Fruit fly (Drosophila melanogaster) whole organism, embryonic: ENCODE measurements around the gene CG31365.
A peak's percentile ranks its signal among the peaks of the same experiment; 100 is the strongest.

Source experiments
- B-H2 ChIP-seq: fragments of 200-800 bp; sonication (Bioruptor generic); optimal IDR thresholded peaks from 2 replicates; lab custom pipeline; 2018; ENCODE audit warnings: missing biosample characterization, mild to moderate bottlenecking, missing genetic modification characterization
- BtbVII ChIP-seq: fragments of 200-800 bp; sonication (Bioruptor generic); optimal IDR thresholded peaks from 3 replicates; lab custom pipeline; 2017; ENCODE audit warnings: missing biosample characterization, mild to moderate bottlenecking, missing genetic modification characterization
- CG12155 ChIP-seq: fragments of 200-800 bp; sonication (Bioruptor generic); optimal IDR thresholded peaks from 3 replicates; lab custom pipeline; 2016; ENCODE audit warnings: missing biosample characterization, missing genetic modification characterization
- CG13123 ChIP-seq: fragments of 200-800 bp; sonication (Bioruptor generic); optimal IDR thresholded peaks from 2 replicates; lab custom pipeline; 2016; ENCODE audit warnings: missing biosample characterization, missing genetic modification characterization
- CG13775 ChIP-seq: fragments of 200-800 bp; sonication (Bioruptor generic); optimal IDR thresholded peaks from 3 replicates; lab custom pipeline; 2017; ENCODE audit warnings: missing biosample characterization, mild to moderate bottlenecking, missing genetic modification characterization
- CG14014 ChIP-seq: fragments of 200-800 bp; sonication (Bioruptor generic); IDR thresholded peaks from 2 replicates; pipeline ENCODE4 v1.3.6; 2022; ENCODE audit warnings: missing biosample characterization, missing genetic modification characterization
- CG15479 ChIP-seq: fragments of 200-800 bp; sonication (Bioruptor generic); optimal IDR thresholded peaks from 3 replicates; lab custom pipeline; 2019; ENCODE audit warnings: missing biosample characterization, mild to moderate bottlenecking, missing genetic modification characterization, moderate library complexity
- CG15601 ChIP-seq: fragments of 200-800 bp; sonication (Bioruptor generic); optimal IDR thresholded peaks from 3 replicates; lab custom pipeline; 2019; ENCODE audit warnings: missing biosample characterization, mild to moderate bottlenecking, missing genetic modification characterization, moderate library complexity
- CG16813 ChIP-seq: fragments of 200-800 bp; sonication (Bioruptor generic); IDR thresholded peaks from 3 replicates; pipeline ENCODE4 v1.3.6; 2022; ENCODE audit warnings: missing biosample characterization, missing genetic modification characterization; ENCODE audit not compliant: partially characterized antibody
- CG2678 ChIP-seq: fragments of 200-800 bp; sonication (Bioruptor generic); optimal IDR thresholded peaks from 3 replicates; lab custom pipeline; 2019; ENCODE audit warnings: missing biosample characterization, mild to moderate bottlenecking, missing genetic modification characterization, moderate library complexity
- CG2875 ChIP-seq: fragments of 200-800 bp; sonication (Bioruptor generic); optimal IDR thresholded peaks from 2 replicates; lab custom pipeline; 2017; ENCODE audit warnings: missing biosample characterization, mild to moderate bottlenecking, missing genetic modification characterization, missing genetic modification reagents
- CG34376 ChIP-seq: fragments of 200-800 bp; sonication (Bioruptor generic); optimal IDR thresholded peaks from 2 replicates; lab custom pipeline; 2018; ENCODE audit warnings: missing biosample characterization, mild to moderate bottlenecking, missing genetic modification characterization
- CG42726 ChIP-seq: fragments of 200-800 bp; sonication (Bioruptor generic); IDR thresholded peaks from 2 replicates; pipeline ENCODE4 v1.3.6; 2022; ENCODE audit warnings: missing biosample characterization, missing genetic modification characterization; ENCODE audit not compliant: partially characterized antibody
- CG4360 ChIP-seq: fragments of 200-800 bp; sonication (Bioruptor generic); IDR thresholded peaks from 2 replicates; pipeline ENCODE4 v1.3.6; 2022; ENCODE audit warnings: missing biosample characterization, missing genetic modification characterization
- CG5245 ChIP-seq: fragments of 200-800 bp; sonication (Bioruptor generic); optimal IDR thresholded peaks from 3 replicates; lab custom pipeline; 2016; ENCODE audit warnings: missing biosample characterization, missing genetic modification characterization
- CG6272 ChIP-seq: fragments of 200-800 bp; sonication (Bioruptor generic); IDR thresholded peaks from 2 replicates; pipeline ENCODE4 v1.3.6; 2022; ENCODE audit warnings: missing biosample characterization, missing genetic modification characterization
- CG7271 ChIP-seq: fragments of 200-800 bp; sonication (Bioruptor generic); optimal IDR thresholded peaks from 2 replicates; lab custom pipeline; 2018; ENCODE audit warnings: missing biosample characterization, mild to moderate bottlenecking, missing genetic modification characterization, moderate library complexity
- CG7839 ChIP-seq: fragments of 200-800 bp; sonication (Bioruptor generic); optimal IDR thresholded peaks from 3 replicates; lab custom pipeline; 2018; ENCODE audit warnings: missing biosample characterization, mild to moderate bottlenecking, missing genetic modification characterization, moderate library complexity
- CG9797 ChIP-seq: fragments of 200-800 bp; sonication (Bioruptor generic); optimal IDR thresholded peaks from 3 replicates; lab custom pipeline; 2018; ENCODE audit warnings: missing biosample characterization, mild to moderate bottlenecking, missing genetic modification characterization
- CHES-1-like ChIP-seq: fragments of 200-800 bp; sonication (Bioruptor generic); optimal IDR thresholded peaks from 2 replicates; lab custom pipeline; 2016; ENCODE audit warnings: missing biosample characterization, missing genetic modification characterization
- CTCF ChIP-seq: fragments of 200-800 bp; sonication (Bioruptor generic); optimal IDR thresholded peaks from 2 replicates; lab custom pipeline; 2017; ENCODE audit warnings: missing biosample characterization, mild to moderate bottlenecking, missing genetic modification characterization, moderate library complexity
- Dad ChIP-seq: fragments of 200-800 bp; sonication (Bioruptor generic); optimal IDR thresholded peaks from 3 replicates; lab custom pipeline; 2016; ENCODE audit warnings: missing biosample characterization, missing genetic modification characterization
- Fer3 ChIP-seq: fragments of 200-800 bp; sonication (Bioruptor generic); optimal IDR thresholded peaks from 2 replicates; lab custom pipeline; 2018; ENCODE audit warnings: missing biosample characterization, mild to moderate bottlenecking, missing genetic modification characterization, moderate library complexity
- Myb ChIP-seq: fragments of 200-800 bp; sonication (Bioruptor generic); optimal IDR thresholded peaks from 2 replicates; lab custom pipeline; 2016; ENCODE audit warnings: missing biosample characterization, missing genetic modification characterization
- NFAT ChIP-seq: fragments of 200-800 bp; sonication (Bioruptor generic); IDR thresholded peaks from 2 replicates; pipeline ENCODE4 v1.3.6; 2022; ENCODE audit warnings: missing biosample characterization, missing genetic modification characterization
- Poxn ChIP-seq: fragments of 200-800 bp; sonication (Bioruptor generic); IDR thresholded peaks from 2 replicates; pipeline ENCODE4 v1.3.6; 2022; ENCODE audit warnings: missing biosample characterization, missing genetic modification characterization
- Rfx ChIP-seq: fragments of 200-800 bp; sonication (Bioruptor generic); IDR thresholded peaks from 2 replicates; pipeline ENCODE4 v1.3.6; 2022; ENCODE audit warnings: missing biosample characterization, missing genetic modification characterization
- Ssrp ChIP-seq: fragments of 200-800 bp; sonication (Bioruptor generic); optimal IDR thresholded peaks from 2 replicates; lab custom pipeline; 2018; ENCODE audit warnings: missing biosample characterization, mild to moderate bottlenecking, missing genetic modification characterization, moderate library complexity
- Xbp1 ChIP-seq: fragments of 200-800 bp; sonication (Bioruptor generic); optimal IDR thresholded peaks from 3 replicates; lab custom pipeline; 2016; ENCODE audit warnings: missing biosample characterization, mild to moderate bottlenecking, missing genetic modification characterization
- YL-1 ChIP-seq: fragments of 200-800 bp; sonication (Bioruptor generic); optimal IDR thresholded peaks from 3 replicates; lab custom pipeline; 2017; ENCODE audit warnings: missing biosample characterization, mild to moderate bottlenecking, missing genetic modification characterization
- al ChIP-seq: fragments of 200-800 bp; sonication (Bioruptor generic); IDR thresholded peaks from 2 replicates; pipeline ENCODE4 v1.3.6; 2022; ENCODE audit warnings: missing biosample characterization, missing genetic modification characterization
- ato ChIP-seq: fragments of 200-800 bp; sonication (Bioruptor generic); IDR thresholded peaks from 2 replicates; pipeline ENCODE4 v1.3.6; 2022; ENCODE audit warnings: missing biosample characterization, missing genetic modification characterization; ENCODE audit not compliant: partially characterized antibody
- bowl ChIP-seq: fragments of 200-800 bp; sonication (Bioruptor generic); IDR thresholded peaks from 2 replicates; pipeline ENCODE4 v1.3.6; 2022; ENCODE audit warnings: missing biosample characterization, missing genetic modification characterization
- btn ChIP-seq: fragments of 200-800 bp; sonication (Bioruptor generic); optimal IDR thresholded peaks from 2 replicates; lab custom pipeline; 2016; ENCODE audit warnings: missing biosample characterization, missing genetic modification characterization
- gfzf ChIP-seq: fragments of 200-800 bp; sonication (Bioruptor generic); optimal IDR thresholded peaks from 2 replicates; lab custom pipeline; 2016; ENCODE audit warnings: missing biosample characterization, mild to moderate bottlenecking, missing genetic modification characterization, moderate library complexity
- grn ChIP-seq: fragments of 200-800 bp; sonication (Bioruptor generic); optimal IDR thresholded peaks from 3 replicates; lab custom pipeline; 2017; ENCODE audit warnings: missing biosample characterization, missing genetic modification characterization
- h ChIP-seq: fragments of >200 bp; optimal IDR thresholded peaks from 2 replicates; lab custom pipeline; 2017
- lbe ChIP-seq: fragments of 200-800 bp; sonication (Bioruptor generic); optimal IDR thresholded peaks from 2 replicates; lab custom pipeline; 2016; ENCODE audit warnings: missing biosample characterization, mild to moderate bottlenecking, missing genetic modification characterization
- lilli ChIP-seq: fragments of 200-800 bp; sonication (Bioruptor generic); optimal IDR thresholded peaks from 3 replicates; lab custom pipeline; 2016; ENCODE audit warnings: missing biosample characterization, missing genetic modification characterization
- mam ChIP-seq: fragments of 200-800 bp; sonication (Bioruptor generic); optimal IDR thresholded peaks from 3 replicates; lab custom pipeline; 2016; ENCODE audit warnings: missing biosample characterization, missing genetic modification characterization
- pho ChIP-seq: fragments of 200-800 bp; sonication (Bioruptor generic); optimal IDR thresholded peaks from 2 replicates; lab custom pipeline; 2016; ENCODE audit warnings: missing biosample characterization, missing genetic modification characterization
- pita ChIP-seq: fragments of 200-800 bp; sonication (Bioruptor generic); optimal IDR thresholded peaks from 2 replicates; lab custom pipeline; 2017; ENCODE audit warnings: missing biosample characterization, mild to moderate bottlenecking, missing genetic modification characterization
- pzg ChIP-seq: fragments of 200-800 bp; sonication (Bioruptor generic); optimal IDR thresholded peaks from 3 replicates; lab custom pipeline; 2018; ENCODE audit warnings: missing biosample characterization, mild to moderate bottlenecking, missing genetic modification characterization, moderate library complexity
- rib ChIP-seq: fragments of 200-800 bp; sonication (Bioruptor generic); IDR thresholded peaks from 2 replicates; pipeline ENCODE4 v1.3.6; 2022; ENCODE audit warnings: missing biosample characterization, missing genetic modification characterization
- sens ChIP-seq: fragments of 200-800 bp; sonication (Bioruptor generic); peaks from one replicate; lab custom pipeline; 2016; ENCODE audit warnings: missing biosample characterization, missing genetic modification characterization
- shn ChIP-seq: fragments of 200-800 bp; sonication (Bioruptor generic); optimal IDR thresholded peaks from 3 replicates; lab custom pipeline; 2016; ENCODE audit warnings: missing biosample characterization, missing genetic modification characterization
- sob ChIP-seq: fragments of 200-800 bp; sonication (Bioruptor generic); IDR thresholded peaks from 2 replicates; pipeline ENCODE4 v1.3.6; 2022; ENCODE audit warnings: missing biosample characterization, missing genetic modification characterization
- tll ChIP-seq, 2 experiments: fragments of 200-800 bp in 1 of 2; fragments of >200 bp in 1 of 2; sonication (Bioruptor generic) in 1 of 2; optimal IDR thresholded peaks; 2 replicates each; lab custom pipeline; 2017 to 2019; ENCODE audit warnings: missing biosample characterization in 2 of 2, missing genetic modification characterization in 2 of 2, mild to moderate bottlenecking in 1 of 2, moderate library complexity in 1 of 2
- toy ChIP-seq: fragments of 200-800 bp; sonication (Bioruptor generic); IDR thresholded peaks from 2 replicates; pipeline ENCODE4 v1.3.6; 2022; ENCODE audit warnings: missing biosample characterization, missing genetic modification characterization
- vvl ChIP-seq: fragments of 200-800 bp; sonication (Bioruptor generic); IDR thresholded peaks from 2 replicates; pipeline ENCODE4 v1.3.6; 2022; ENCODE audit warnings: missing biosample characterization, missing genetic modification characterization
- wor ChIP-seq: fragments of 200-800 bp; sonication (Bioruptor generic); IDR thresholded peaks from 2 replicates; pipeline ENCODE4 v1.3.6; 2022; ENCODE audit warnings: missing biosample characterization, missing genetic modification characterization

The CG31365 gene

DNA sequence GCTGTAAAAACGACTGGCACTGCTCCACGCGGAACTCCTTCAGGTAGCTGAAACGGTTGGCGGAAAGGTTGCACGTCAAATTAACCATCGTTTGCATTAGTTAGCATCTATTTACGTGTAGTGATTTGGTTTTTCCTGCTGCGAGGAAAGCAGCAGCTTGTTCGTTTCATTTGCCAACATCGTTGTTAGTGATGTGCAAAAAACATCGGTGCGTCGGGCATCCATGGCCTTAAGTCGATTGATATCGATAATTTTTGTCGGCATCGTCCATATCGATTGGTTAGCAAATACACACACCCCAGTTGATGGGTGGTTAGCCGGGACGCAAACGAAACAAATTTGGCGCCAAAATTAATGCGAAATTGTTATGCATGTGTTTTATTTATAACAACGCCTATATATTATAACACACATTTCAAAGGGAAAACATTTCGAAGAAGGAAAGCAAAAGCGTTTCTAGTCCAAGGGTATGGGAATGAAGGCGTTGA, 31.5 kb upstream of the CG31365 start, which contains the start of gene unk (continued):
- TF ChIP-seq Fer3 (tag; lab: Kevin White, UChicago), result no peak
- TF ChIP-seq sens (GFP tag; lab: Kevin White, UChicago), result peak; percentile 80
- TF ChIP-seq mam, result peak; percentile 31
- TF ChIP-seq NFAT, result peak; percentile 68
- TF ChIP-seq B-H2 (GFP tag; lab: Kevin White, UChicago), result peak; percentile 29
- TF ChIP-seq Ssrp (tag; lab: Kevin White, UChicago), result no peak
- peak; percentile 36 for TF ChIP-seq shn (GFP tag; lab: Kevin White, UChicago)
- peak; percentile 12; the same call in 1 of the 2 replicates for TF ChIP-seq CG14014 (GFP tag; lab: Robert Waterston, UW)
- no peak for TF ChIP-seq Poxn (GFP tag; lab: Robert Waterston, UW)
- no peak for TF ChIP-seq Dad (GFP tag; lab: Kevin White, UChicago)
- no peak for TF ChIP-seq CG13775
- TF ChIP-seq pzg, result peak; percentile 92
- peak; percentile 62 for TF ChIP-seq Myb (GFP tag; lab: Kevin White, UChicago)
- TF ChIP-seq tll (GFP tag; optimal IDR thresholded peaks at IDR 0.05; lab: Kevin White, UChicago), result no peak
- peak; percentile 50 for TF ChIP-seq lbe (GFP tag; lab: Kevin White, UChicago)
- no peak for TF ChIP-seq bowl (GFP tag; lab: Robert Waterston, UW)
- peak; percentile 51 for TF ChIP-seq CG9797 (GFP tag; lab: Kevin White, UChicago)
- TF ChIP-seq BtbVII (GFP tag; lab: Kevin White, UChicago), result no peak
- peak; percentile 48 for TF ChIP-seq CHES-1-like (GFP tag; lab: Kevin White, UChicago)
- TF ChIP-seq Xbp1 (GFP tag; lab: Kevin White, UChicago), result peak; percentile 22
- TF ChIP-seq al (GFP tag; lab: Robert Waterston, UW), result peak; percentile 38; the same call in 1 of the 2 replicates
- TF ChIP-seq CG4360 (GFP tag; lab: Robert Waterston, UW), result no peak
- no peak for TF ChIP-seq h (lab: Kevin White, UChicago)
- TF ChIP-seq CG5245, result no peak
- TF ChIP-seq CG16813 (GFP tag; lab: Robert Waterston, UW), result peak; percentile 97
- no peak for TF ChIP-seq grn (GFP tag; lab: Kevin White, UChicago)
- TF ChIP-seq CG34376 (GFP tag; lab: Kevin White, UChicago), result no peak
- no peak for TF ChIP-seq CG2678 (tag; lab: Kevin White, UChicago)
- no peak for TF ChIP-seq CG2875 (GFP tag; lab: Kevin White, UChicago)
- peak; percentile 33 for TF ChIP-seq CG12155 (GFP tag; lab: Kevin White, UChicago)
- TF ChIP-seq CG13123 (GFP tag; lab: Kevin White, UChicago), result no peak
- peak; percentile 80; the same call in 1 of the 2 replicates for TF ChIP-seq vvl (GFP tag; lab: Robert Waterston, UW)
- TF ChIP-seq sob (GFP tag; lab: Robert Waterston, UW), result peak; percentile 65; the same call in 1 of the 2 replicates
- peak; percentile 97 for TF ChIP-seq CG42726 (GFP tag; lab: Robert Waterston, UW)
- no peak for TF ChIP-seq CG7271 (tag; lab: Kevin White, UChicago)
- peak; percentile 82 for TF ChIP-seq pita
- peak; percentile 39 for TF ChIP-seq pho (GFP tag; lab: Kevin White, UChicago)
- TF ChIP-seq YL-1 (GFP tag; lab: Kevin White, UChicago), result no peak
- peak; percentile 34; the same call in 1 of the 2 replicates for TF ChIP-seq CG6272 (GFP tag; lab: Robert Waterston, UW)
- TF ChIP-seq lilli (GFP tag; lab: Kevin White, UChicago), result peak; percentile 17
- TF ChIP-seq ato (GFP tag; lab: Robert Waterston, UW), result peak; percentile 98
- no peak for TF ChIP-seq CG15479 (GFP tag; lab: Kevin White, UChicago)
- TF ChIP-seq rib (GFP tag; lab: Robert Waterston, UW), result peak; percentile 60
- peak; percentile 77 for TF ChIP-seq Rfx
- no peak for TF ChIP-seq toy (GFP tag; lab: Robert Waterston, UW)
- TF ChIP-seq CG7839 (tag; lab: Kevin White, UChicago), result no peak
- TF ChIP-seq CG15601 (tag; lab: Kevin White, UChicago), result peak; percentile 25
- TF ChIP-seq gfzf (GFP tag; lab: Kevin White, UChicago), result peak; percentile 55
- TF ChIP-seq CTCF (GFP tag; lab: Kevin White, UChicago), result peak; percentile 79
- TF ChIP-seq wor (GFP tag; lab: Robert Waterston, UW), result no peak
- no peak for TF ChIP-seq btn (GFP tag; lab: Kevin White, UChicago)
